Worm (Caenorhabditis elegans): ENCODE results near the gene Y14H12A.2.

The Y14H12A.2 gene

ce11 chrII:3948507-3948906 is 41.0 kb downstream of the Y14H12A.2 start:
- TF ChIP-seq ceh-43 (GFP tag; optimal IDR thresholded peaks at IDR 0.05) (no peak), drap-1 (GFP tag; optimal IDR thresholded peaks at IDR 0.05) (no peak), ces-1 (GFP tag; optimal IDR thresholded peaks at IDR 0.05) (peak; percentile 9)

- TF ChIP-seq nhr-2 (tag; optimal IDR thresholded peaks at IDR 0.05) (no peak), nhr-28 (tag; optimal IDR thresholded peaks at IDR 0.05) (no peak), bed-3 (GFP tag; optimal IDR thresholded peaks at IDR 0.05) (no peak), lsy-2 (tag; optimal IDR thresholded peaks at IDR 0.05) (no peak), cnd-1 (tag; optimal IDR thresholded peaks at IDR 0.05) (no peak), ceh-43 (GFP tag; optimal IDR thresholded peaks at IDR 0.05) (no peak), unc-62 (GFP tag; optimal IDR thresholded peaks at IDR 0.05) (no peak), ceh-39 (tag; optimal IDR thresholded peaks at IDR 0.05) (no peak), lin-13 (tag; optimal IDR thresholded peaks at IDR 0.05) (no peak), unc-39 (tag; optimal IDR thresholded peaks at IDR 0.05) (no peak), snpc-4 (tag; optimal IDR thresholded peaks at IDR 0.05) (no peak), lin-32 (GFP tag; optimal IDR thresholded peaks at IDR 0.05) (no peak), zip-8 (tag; optimal IDR thresholded peaks at IDR 0.05) (no peak), nhr-237 (tag; optimal IDR thresholded peaks at IDR 0.05) (no peak), nhr-12 (tag; optimal IDR thresholded peaks at IDR 0.05) (no peak), flh-1 (GFP tag; optimal IDR thresholded peaks at IDR 0.05) (no peak)
Measured at ce11 chrII:3947404-3947803, 42.1 kb downstream of the Y14H12A.2 start.

All from whole organism, mixed stage, embryonic.